In genomic region chr3L:14543971-14544655, dm6 we compare ENCODE assay signal across 4 fruit fly cellular contexts.
TF ChIP-seq lines count a peak whose summit lies in the region.

No protein-coding gene starts in this region.

TF ChIP-seq in whole organism, adult, 20 proteins besides CTCF, POLR2A, EP300 and RAD21 (continued from another document):
- no peak for TF ChIP-seq CG5204 (GFP tag; optimal IDR thresholded peaks at IDR 0.05; lab: Kevin White, UChicago)

TF ChIP-seq in whole organism, embryonic, 481 proteins besides CTCF, POLR2A, EP300 and RAD21 (continued from another document and continues in another):
- no peak for TF ChIP-seq cato (GFP tag; optimal IDR thresholded peaks at IDR 0.05; lab: Kevin White, UChicago; ENCODE audit: borderline replicate concordance)
- peak in 1 of 2 experiments; percentile 67 for TF ChIP-seq Pdp1 (GFP tag; optimal IDR thresholded peaks at IDR 0.05; lab: Kevin White, UChicago)
- peak; percentile 18 for TF ChIP-seq Sox100B (GFP tag; optimal IDR thresholded peaks at IDR 0.05; lab: Kevin White, UChicago)
- TF ChIP-seq CG18599 (GFP tag; optimal IDR thresholded peaks at IDR 0.05; lab: Kevin White, UChicago) = peak; percentile 55
- TF ChIP-seq crc (GFP tag; optimal IDR thresholded peaks at IDR 0.05; lab: Kevin White, UChicago) = no peak
- TF ChIP-seq ems (GFP tag; optimal IDR thresholded peaks at IDR 0.05; lab: Kevin White, UChicago) = no peak
- peak; percentile 99 for TF ChIP-seq CG7987 (GFP tag; optimal IDR thresholded peaks at IDR 0.05; lab: Kevin White, UChicago)
- no peak for TF ChIP-seq usp (GFP tag; optimal IDR thresholded peaks at IDR 0.05; lab: Kevin White, UChicago)
- peak; percentile 29 for TF ChIP-seq HHEX (GFP tag; optimal IDR thresholded peaks at IDR 0.05; lab: Kevin White, UChicago)
- peak; percentile 90 for TF ChIP-seq Deaf1 (tag; optimal IDR thresholded peaks at IDR 0.05; lab: Kevin White, UChicago)
- TF ChIP-seq CG7271 (tag; optimal IDR thresholded peaks at IDR 0.05; lab: Kevin White, UChicago) = no peak
- TF ChIP-seq pan (optimal IDR thresholded peaks at IDR 0.05; lab: Kevin White, UChicago) = no peak
- peak in 1 of 2 experiments; percentile 50 for TF ChIP-seq pan (GFP tag; optimal IDR thresholded peaks at IDR 0.05 in 1 of 2, IDR thresholded peaks at IDR 0.05 in 1 of 2)
- 0 out of 2 replicates have a peak, but pooled peaks have one; percentile 57 for TF ChIP-seq chm (GFP tag; IDR thresholded peaks at IDR 0.05; lab: Robert Waterston, UW)
- TF ChIP-seq wdn (GFP tag; IDR thresholded peaks at IDR 0.05; lab: Robert Waterston, UW) = no peak
- no peak for TF ChIP-seq CG7963 (GFP tag; IDR thresholded peaks at IDR 0.05; lab: Robert Waterston, UW; ENCODE audit: partially characterized antibody)
- 0 out of 2 replicates have a peak, but pooled peaks have one; percentile 9 for TF ChIP-seq Rfx (GFP tag; IDR thresholded peaks at IDR 0.05; lab: Robert Waterston, UW)
- TF ChIP-seq insv (GFP tag; optimal IDR thresholded peaks at IDR 0.05; lab: Kevin White, UChicago) = no peak
- no peak for TF ChIP-seq CG16779 (GFP tag; IDR thresholded peaks at IDR 0.05; lab: Robert Waterston, UW)
- TF ChIP-seq CG4360 (GFP tag; IDR thresholded peaks at IDR 0.05; lab: Robert Waterston, UW) = 0 out of 2 replicates have a peak, but pooled peaks have one; percentile 27
- TF ChIP-seq dm (GFP tag; optimal IDR thresholded peaks at IDR 0.05; lab: Kevin White, UChicago) = no peak
- peak; percentile 8 for TF ChIP-seq Fer3 (tag; optimal IDR thresholded peaks at IDR 0.05; lab: Kevin White, UChicago)
- no peak for TF ChIP-seq crp (GFP tag; optimal IDR thresholded peaks at IDR 0.05; lab: Kevin White, UChicago)
- TF ChIP-seq CG1603 (tag; optimal IDR thresholded peaks at IDR 0.05; lab: Kevin White, UChicago) = peak; percentile 40
- TF ChIP-seq HmgZ (tag; optimal IDR thresholded peaks at IDR 0.05; lab: Kevin White, UChicago) = peak; percentile 6
- 0 out of 3 replicates have a peak, but pooled peaks have one; percentile 13 for TF ChIP-seq knrl (GFP tag; IDR thresholded peaks at IDR 0.05; lab: Robert Waterston, UW; ENCODE audit: partially characterized antibody)
- 0 out of 2 replicates have a peak, but pooled peaks have one; percentile 39 for TF ChIP-seq stc (GFP tag; IDR thresholded peaks at IDR 0.05; lab: Robert Waterston, UW)
- no peak for TF ChIP-seq dmrt11E (tag; optimal IDR thresholded peaks at IDR 0.05; lab: Kevin White, UChicago)
- TF ChIP-seq CG2199 (GFP tag; IDR thresholded peaks at IDR 0.05; lab: Robert Waterston, UW) = peak; percentile 75; the same call in 1 of the 3 replicates
- TF ChIP-seq ranshi (GFP tag; IDR thresholded peaks at IDR 0.05; lab: Robert Waterston, UW) = peak; percentile 58; the same call in 1 of the 2 replicates
- no peak for TF ChIP-seq Camta (GFP tag; optimal IDR thresholded peaks at IDR 0.05; lab: Kevin White, UChicago)
- no peak for TF ChIP-seq Mad (GFP tag; optimal IDR thresholded peaks at IDR 0.05; lab: Kevin White, UChicago)
- peak; percentile 37; the same call in 1 of the 2 replicates for TF ChIP-seq E2f1 (GFP tag; IDR thresholded peaks at IDR 0.05; lab: Robert Waterston, UW)
- TF ChIP-seq Neu2 (GFP tag; optimal IDR thresholded peaks at IDR 0.05; lab: Kevin White, UChicago; ENCODE audit: borderline replicate concordance) = no peak
- TF ChIP-seq psq (GFP tag; optimal IDR thresholded peaks at IDR 0.05; lab: Kevin White, UChicago) = no peak
- TF ChIP-seq PHDP (tag; optimal IDR thresholded peaks at IDR 0.05; lab: Kevin White, UChicago) = peak; percentile 10
- TF ChIP-seq CG11456 (GFP tag; IDR thresholded peaks at IDR 0.05; lab: Robert Waterston, UW) = no peak
- TF ChIP-seq Asciz (GFP tag; optimal IDR thresholded peaks at IDR 0.05; lab: Kevin White, UChicago) = peak; percentile 30
- TF ChIP-seq HmgD (GFP tag; optimal IDR thresholded peaks at IDR 0.05; lab: Kevin White, UChicago) = no peak
- TF ChIP-seq CG12219 (GFP tag; optimal IDR thresholded peaks at IDR 0.05; lab: Kevin White, UChicago) = no peak
- peak; percentile 58; the same call in 1 of the 3 replicates for TF ChIP-seq otp (GFP tag; IDR thresholded peaks at IDR 0.05; lab: Robert Waterston, UW)

TF ChIP-seq in whole organism, prepupa, 60 proteins besides CTCF, POLR2A, EP300 and RAD21 (continued from another document):
- TF ChIP-seq eg (GFP tag; IDR thresholded peaks at IDR 0.05; lab: Robert Waterston, UW) (no peak; the same call in 2 of the 3 replicates), Lpt (GFP tag; optimal IDR thresholded peaks at IDR 0.05; lab: Kevin White, UChicago) (peak; percentile 3), CG8319 (GFP tag; optimal IDR thresholded peaks at IDR 0.05; lab: Kevin White, UChicago) (peak; percentile 44), topi (GFP tag; optimal IDR thresholded peaks at IDR 0.05; lab: Kevin White, UChicago) (peak; percentile 20), svp (GFP tag; lab: Kevin White, UChicago) (peak; percentile 71), Ets96B (tag; optimal IDR thresholded peaks at IDR 0.05; lab: Kevin White, UChicago) (peak; percentile 48), Hr4 (GFP tag; optimal IDR thresholded peaks at IDR 0.05; lab: Kevin White, UChicago) (peak; percentile 23), CG11294 (GFP tag; IDR thresholded peaks at IDR 0.05; lab: Robert Waterston, UW) (no peak; the same call in 1 of the 2 replicates), CG11902 (GFP tag; optimal IDR thresholded peaks at IDR 0.05; lab: Kevin White, UChicago) (peak; percentile 1), Eip78C (GFP tag; lab: Kevin White, UChicago) (peak; percentile 83), Eip75B (GFP tag; optimal IDR thresholded peaks at IDR 0.05; lab: Kevin White, UChicago) (peak; percentile 48), CG6276 (GFP tag; optimal IDR thresholded peaks at IDR 0.05; lab: Kevin White, UChicago) (no peak), fd85E (GFP tag; optimal IDR thresholded peaks at IDR 0.05; lab: Kevin White, UChicago) (no peak), CG3919 (GFP tag; optimal IDR thresholded peaks at IDR 0.05; lab: Kevin White, UChicago) (peak; percentile 75), ss (GFP tag; optimal IDR thresholded peaks at IDR 0.05; lab: Kevin White, UChicago) (peak; percentile 67 to 75), acj6 (GFP tag; optimal IDR thresholded peaks at IDR 0.05; lab: Kevin White, UChicago) (peak; percentile 58), CG11762 (GFP tag; optimal IDR thresholded peaks at IDR 0.05; lab: Kevin White, UChicago; ENCODE audit: insufficient read depth) (no peak), Sox102F (GFP tag; optimal IDR thresholded peaks at IDR 0.05; lab: Kevin White, UChicago) (peak; percentile 30), CG9139 (GFP tag; optimal IDR thresholded peaks at IDR 0.05; lab: Kevin White, UChicago) (peak; percentile 59), dac (GFP tag; optimal IDR thresholded peaks at IDR 0.05; lab: Kevin White, UChicago) (peak; percentile 45), salr (GFP tag; optimal IDR thresholded peaks at IDR 0.05; lab: Kevin White, UChicago) (peak in 1 of 2 experiments; percentile 84), CG15336 (GFP tag; IDR thresholded peaks at IDR 0.05; lab: Robert Waterston, UW) (peak; percentile 46; the same call in 1 of the 2 replicates), fkh (GFP tag; optimal IDR thresholded peaks at IDR 0.05; lab: Kevin White, UChicago) (peak; percentile 83), net (GFP tag; optimal IDR thresholded peaks at IDR 0.05; lab: Kevin White, UChicago) (peak; percentile 68), CG3032 (tag; optimal IDR thresholded peaks at IDR 0.05; lab: Kevin White, UChicago) (peak; percentile 74), achi (GFP tag; optimal IDR thresholded peaks at IDR 0.05; lab: Kevin White, UChicago) (peak; percentile 54), vri (GFP tag; optimal IDR thresholded peaks at IDR 0.05; lab: Kevin White, UChicago) (peak; percentile 60), CG10669 (GFP tag; optimal IDR thresholded peaks at IDR 0.05; lab: Kevin White, UChicago) (peak; percentile 83), CG6792 (GFP tag; optimal IDR thresholded peaks at IDR 0.05; lab: Kevin White, UChicago) (peak; percentile 48), pdm3 (GFP tag; optimal IDR thresholded peaks at IDR 0.05; lab: Kevin White, UChicago) (peak; percentile 39), CG8119 (GFP tag; IDR thresholded peaks at IDR 0.05; lab: Robert Waterston, UW) (peak; percentile 55; the same call in 1 of the 3 replicates), CG10631 (GFP tag; optimal IDR thresholded peaks at IDR 0.05; lab: Kevin White, UChicago) (peak; percentile 86), CG6808 (GFP tag; optimal IDR thresholded peaks at IDR 0.05; lab: Kevin White, UChicago) (peak; percentile 74), Smox (GFP tag; optimal IDR thresholded peaks at IDR 0.05; lab: Kevin White, UChicago) (peak; percentile 8), CG32006 (GFP tag; optimal IDR thresholded peaks at IDR 0.05; lab: Kevin White, UChicago) (peak; percentile 53), fd59A (GFP tag; optimal IDR thresholded peaks at IDR 0.05; lab: Kevin White, UChicago) (peak; percentile 64), CG4318 (GFP tag; optimal IDR thresholded peaks at IDR 0.05; lab: Kevin White, UChicago) (no peak)
TF ChIP-seq in whole organism, prepupa: peak in this region for 42.

TF ChIP-seq in whole organism, wandering third instar larva, 38 proteins besides CTCF, POLR2A, EP300 and RAD21 (continued from another document):
- TF ChIP-seq dl (GFP tag; optimal IDR thresholded peaks at IDR 0.05; lab: Kevin White, UChicago; ENCODE audit: insufficient read depth in 1 of 2, partially characterized antibody in 2 of 2) = no peak
- no peak for TF ChIP-seq CG9705 (GFP tag; optimal IDR thresholded peaks at IDR 0.05; lab: Kevin White, UChicago)
- no peak for TF ChIP-seq Jra (GFP tag; optimal IDR thresholded peaks at IDR 0.05; lab: Kevin White, UChicago)
- TF ChIP-seq woc (GFP tag; optimal IDR thresholded peaks at IDR 0.05; lab: Kevin White, UChicago) = peak; percentile 27
- no peak for TF ChIP-seq Vsx2 (GFP tag; optimal IDR thresholded peaks at IDR 0.05; lab: Kevin White, UChicago; ENCODE audit: partially characterized antibody)
- no peak for TF ChIP-seq ey (GFP tag; optimal IDR thresholded peaks at IDR 0.05; lab: Kevin White, UChicago)
